Worm (Caenorhabditis elegans): Measurements from ENCODE around the gene Y73B6BL.12.

DNA sequence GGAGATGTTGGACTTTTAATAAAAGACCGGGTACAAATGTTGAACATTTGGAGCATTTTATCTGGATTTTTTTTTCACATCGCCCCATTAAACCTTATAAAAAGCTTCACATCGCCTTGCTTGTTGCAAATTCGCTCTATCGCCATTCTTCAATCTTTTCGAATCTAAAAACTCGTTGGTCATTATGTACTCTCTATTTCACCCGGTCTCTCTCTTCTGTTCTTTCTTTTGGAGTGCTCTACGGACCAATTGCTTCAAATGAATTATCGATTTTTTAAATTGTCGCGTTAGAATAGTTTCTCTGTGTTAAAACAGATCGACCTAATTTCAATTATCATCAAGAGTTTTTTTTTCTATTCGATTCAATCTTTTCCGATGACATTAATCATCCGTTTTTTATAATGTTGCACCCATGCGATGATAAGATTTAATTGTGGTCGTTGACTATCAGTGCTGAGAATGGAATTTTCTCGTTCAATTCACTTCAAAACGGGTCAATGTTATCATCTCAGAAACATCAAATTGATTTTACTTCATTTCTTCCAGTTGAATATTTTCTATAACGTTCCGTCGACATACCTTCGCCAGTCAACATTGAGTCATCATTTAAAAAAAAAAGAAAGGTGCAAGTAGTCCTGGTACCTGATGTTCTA lies 10.2 kb upstream of the Y73B6BL.12 start:
- no peak for TF ChIP-seq dao-5 (tag; optimal IDR thresholded peaks at IDR 0.05)
- no peak for TF ChIP-seq him-1 (tag; optimal IDR thresholded peaks at IDR 0.05)

Data from whole organism, L4/young adult.